Comparison of ENCODE assay signal across 1 worm cellular context in genomic region chrII:385957-386356, ce11.
TF ChIP-seq lines count a peak whose summit lies in the region.

Gene C03H5.3, plus strand, starts transcription at chrII:386088.

TF ChIP-seq in whole organism, L1 larva, 84 proteins besides CTCF, POLR2A, EP300 and RAD21 (continued from another document):
- TF ChIP-seq ztf-4 (tag; optimal IDR thresholded peaks at IDR 0.05; lab: Kevin White, UChicago) (no peak), fkh-8 (tag; optimal IDR thresholded peaks at IDR 0.05; lab: Kevin White, UChicago) (peak; percentile 23), hpl-2 (GFP tag; optimal IDR thresholded peaks at IDR 0.05; lab: Kevin White, UChicago) (no peak), unc-98 (GFP tag; IDR thresholded peaks at IDR 0.05; lab: Robert Waterston, UW) (no peak), unc-30 (tag; optimal IDR thresholded peaks at IDR 0.05; lab: Kevin White, UChicago) (no peak), sox-4 (tag; optimal IDR thresholded peaks at IDR 0.05; lab: Kevin White, UChicago) (no peak), jun-1 (tag; optimal IDR thresholded peaks at IDR 0.05; lab: Kevin White, UChicago) (no peak)
